Worm (Caenorhabditis elegans) whole organism, L4/young adult: ENCODE measurements around the gene B0496.11.

ENCODE experiments used
- W03F9.2 ChIP-seq: fragments of 150-350 bp; optimal IDR thresholded peaks from 2 replicates; lab custom pipeline; 2014; ENCODE audit warnings: missing biosample characterization, missing genetic modification characterization
- dao-5 ChIP-seq: sonication (generic microtip); optimal IDR thresholded peaks from 2 replicates; lab custom pipeline; 2016; ENCODE audit warnings: missing genotype, missing genetic modification characterization, moderate library complexity, missing compliant biosample characterization
- him-1 ChIP-seq: sonication (generic microtip); optimal IDR thresholded peaks from 2 replicates; lab custom pipeline; 2016; ENCODE audit warnings: missing genotype, missing genetic modification reagents, missing genetic modification characterization, missing compliant biosample characterization

B0496.11 gene

ce11 chrIV:7433858-7434257 is at the start of gene B0496.11:
Gene B0496.11 (minus strand): TSS chrIV:7433958.
- TF ChIP-seq dao-5 (tag; lab: Kevin White, UChicago) (no peak), W03F9.2 (tag; lab: Kevin White, UChicago) (no peak), him-1 (no peak)

ce11 chrIV:7478134-7478533 is 44.4 kb upstream of the B0496.11 start, which contains the start of gene rod-1:
Gene rod-1 (plus strand): TSS chrIV:7478452.
- TF ChIP-seq W03F9.2 (tag; lab: Kevin White, UChicago) (no peak), dao-5 (tag; lab: Kevin White, UChicago) (no peak), him-1 (no peak)

ce11 chrIV:7477697-7478096 is 43.9 kb upstream of the B0496.11 start:
- TF ChIP-seq him-1 (no peak), dao-5 (tag; lab: Kevin White, UChicago) (no peak), W03F9.2 (tag; lab: Kevin White, UChicago) (no peak)

ce11 chrIV:7477197-7477596 is 43.4 kb upstream of the B0496.11 start, which contains the start of gene pycr-4:
Gene pycr-4 (minus strand): TSS chrIV:7477297.
- TF ChIP-seq him-1, result no peak
- no peak for TF ChIP-seq dao-5 (tag; lab: Kevin White, UChicago)
- no peak for TF ChIP-seq W03F9.2 (tag; lab: Kevin White, UChicago)

DNA sequence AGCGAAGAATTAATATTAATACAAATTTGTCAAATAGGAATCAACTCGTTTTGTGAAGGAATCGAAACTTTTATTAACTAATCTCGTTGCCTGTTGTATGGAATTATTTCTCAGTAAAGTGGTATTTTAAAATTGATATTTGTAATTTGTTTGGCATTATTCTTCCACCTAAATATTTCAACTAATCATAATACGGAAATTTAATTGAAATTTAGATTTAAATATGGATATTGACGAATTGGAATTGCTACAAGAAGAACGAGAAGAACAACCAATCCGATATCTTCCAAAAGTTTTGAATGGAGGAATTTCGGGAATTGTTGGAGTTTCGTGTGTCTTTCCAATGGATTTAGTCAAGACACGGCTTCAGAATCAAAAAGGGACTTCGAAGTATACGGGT is 41.1 kb upstream of the B0496.11 start, which contains the start of gene slc-25A18.2:
TSS of gene slc-25A18.2 (plus strand) at position 216 of the 400 bp plus-strand sequence.
- TF ChIP-seq him-1 (no peak), dao-5 (tag; lab: Kevin White, UChicago) (no peak), W03F9.2 (tag; lab: Kevin White, UChicago) (no peak)

DNA sequence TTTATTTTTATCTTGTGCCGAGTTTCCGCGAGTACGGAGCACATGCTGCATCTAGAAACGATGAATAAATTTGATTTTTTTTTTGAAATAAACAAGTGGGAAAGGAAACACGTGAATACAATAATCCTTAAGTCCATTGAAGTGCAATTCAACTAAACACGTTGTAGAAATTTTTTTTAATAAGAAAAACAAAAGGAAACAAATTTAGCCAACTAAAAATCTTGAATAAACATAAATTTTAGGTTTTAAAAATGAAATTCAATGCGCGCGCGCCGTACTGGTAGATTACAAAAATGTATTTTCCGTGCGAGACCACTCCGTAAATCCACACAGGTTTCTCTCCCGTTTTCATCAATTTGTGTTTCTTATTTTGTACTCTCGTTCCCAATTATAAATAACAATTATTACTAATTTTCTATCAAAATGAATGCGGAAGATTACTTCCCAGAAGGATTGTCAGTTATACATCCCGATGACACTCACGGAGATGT is 39.4 kb upstream of the B0496.11 start, which contains the start of the genes plk-3 and F55G1.6:
TSS of gene plk-3 (minus strand) at position 51 of the 491 bp plus-strand sequence.
TSS of gene F55G1.6 (plus strand) at position 359 of the 491 bp plus-strand sequence.
- TF ChIP-seq him-1, result no peak
- no peak for TF ChIP-seq W03F9.2 (tag; lab: Kevin White, UChicago)
- TF ChIP-seq dao-5 (tag; lab: Kevin White, UChicago), result no peak

DNA sequence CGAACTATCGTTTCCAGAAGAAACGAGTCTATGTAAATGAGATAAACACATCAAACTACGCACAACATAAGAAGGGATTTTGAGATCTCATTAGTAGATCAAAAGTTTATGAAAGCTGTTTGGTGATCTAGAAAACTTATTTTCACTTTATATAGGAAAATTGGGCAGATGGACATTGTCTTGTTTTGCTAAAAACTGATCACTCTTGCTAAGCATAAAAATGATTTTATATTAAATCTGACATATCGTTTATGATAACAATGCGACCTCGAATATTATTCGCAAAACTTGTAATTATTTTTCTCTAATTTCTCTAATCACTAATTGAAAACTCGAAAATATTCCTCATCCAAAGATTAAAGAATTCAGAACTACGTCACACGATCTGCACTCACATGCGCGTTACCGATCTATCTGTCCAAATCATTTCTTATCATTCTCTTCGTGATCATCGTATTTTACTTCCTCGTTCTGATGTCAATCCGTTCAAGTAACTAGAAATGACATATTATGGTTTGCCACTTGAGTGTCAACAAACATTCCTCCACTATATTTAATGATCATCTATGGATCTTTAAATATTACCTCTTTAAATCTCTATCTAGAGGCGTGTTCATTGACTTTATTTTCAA is 36.1 kb upstream of the B0496.11 start, which contains the start of gene F55G1.7:
TSS of gene F55G1.7 (minus strand) at position 51 of the 632 bp plus-strand sequence.
- TF ChIP-seq him-1, result no peak
- TF ChIP-seq W03F9.2 (tag; lab: Kevin White, UChicago), result no peak
- no peak for TF ChIP-seq dao-5 (tag; lab: Kevin White, UChicago)

ce11 chrIV:7468638-7469037 is 34.9 kb upstream of the B0496.11 start:
- TF ChIP-seq dao-5 (tag; lab: Kevin White, UChicago) (no peak), W03F9.2 (tag; lab: Kevin White, UChicago) (no peak), him-1 (no peak)

- TF ChIP-seq dao-5 (tag; lab: Kevin White, UChicago) (no peak), him-1 (no peak), W03F9.2 (tag; lab: Kevin White, UChicago) (no peak)
Measured at ce11 chrIV:7467170-7467569, 33.4 kb upstream of the B0496.11 start.

- TF ChIP-seq W03F9.2 (tag; lab: Kevin White, UChicago) (no peak), him-1 (no peak), dao-5 (tag; lab: Kevin White, UChicago) (no peak)
Measured at ce11 chrIV:7465857-7466256, 32.1 kb upstream of the B0496.11 start, which contains the start of gene F13B6.3. Gene F13B6.3 (minus strand): TSS chrIV:7465957.

DNA sequence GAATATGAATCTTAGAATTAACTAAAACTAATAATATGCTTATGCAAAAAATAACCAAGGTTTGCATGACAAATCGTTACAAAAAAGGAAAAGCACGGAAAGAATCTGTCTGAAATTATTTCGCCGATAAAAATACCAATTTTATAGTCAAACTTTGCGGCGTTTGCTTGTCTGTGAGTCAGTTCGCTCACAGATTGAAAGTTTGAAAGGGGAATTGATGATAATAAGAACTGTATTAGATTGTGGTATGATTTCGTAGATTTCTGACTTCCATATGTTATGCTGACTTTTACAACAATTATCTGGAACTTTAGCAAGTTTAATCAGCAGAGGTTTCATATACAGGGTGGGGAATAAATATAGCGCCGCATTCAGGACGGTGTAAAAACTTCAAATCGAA is 26.5 kb upstream of the B0496.11 start, which contains the start of gene F13B6.2:
TSS of gene F13B6.2 (minus strand) at position 101 of the 400 bp plus-strand sequence.
- TF ChIP-seq W03F9.2 (tag; lab: Kevin White, UChicago) (no peak), him-1 (no peak), dao-5 (tag; lab: Kevin White, UChicago) (no peak)

DNA sequence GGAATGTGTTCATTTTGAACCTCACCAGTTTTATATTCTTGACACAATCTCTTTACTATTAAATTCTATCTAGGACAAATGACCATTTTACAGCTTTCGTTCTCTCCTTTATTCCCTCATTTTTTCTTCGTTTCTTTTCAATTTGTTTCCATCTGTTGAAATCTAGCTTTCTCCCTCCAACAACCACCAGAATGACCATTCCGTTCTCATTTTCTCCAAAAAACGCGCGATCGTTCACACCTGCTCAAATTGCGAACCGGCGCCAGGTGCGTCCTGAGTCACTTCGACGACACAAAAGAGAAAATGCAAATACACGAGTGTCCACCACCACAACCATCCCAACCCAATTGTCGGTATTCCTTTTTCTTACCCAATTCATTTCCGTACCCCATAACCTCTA is 22.5 kb upstream of the B0496.11 start, which contains the start of gene F13B6.1:
TSS of gene F13B6.1 (plus strand) at position 301 of the 400 bp plus-strand sequence.
- TF ChIP-seq him-1 (no peak), W03F9.2 (tag; lab: Kevin White, UChicago) (no peak), dao-5 (tag; lab: Kevin White, UChicago) (no peak)

DNA sequence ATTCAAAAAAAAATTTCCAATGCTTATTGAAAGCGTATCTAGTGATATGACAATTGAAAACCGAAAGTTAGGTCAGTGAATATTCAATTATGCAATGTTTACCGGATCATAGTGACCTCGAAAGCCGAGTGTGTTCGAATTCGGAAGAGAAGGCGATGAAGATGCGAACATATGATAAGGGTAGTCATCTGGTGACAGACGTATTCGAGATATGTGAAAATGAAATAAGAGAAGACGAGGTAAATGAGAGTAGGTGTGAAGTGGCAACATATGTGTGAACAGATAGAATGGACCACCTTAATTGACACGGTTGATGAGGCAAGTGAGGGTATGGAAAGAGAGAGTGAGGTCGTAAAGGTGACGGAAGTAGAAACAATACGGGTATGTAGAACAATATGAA is 21.1 kb upstream of the B0496.11 start:
- TF ChIP-seq dao-5 (tag; lab: Kevin White, UChicago) (no peak), W03F9.2 (tag; lab: Kevin White, UChicago) (no peak), him-1 (no peak)

DNA sequence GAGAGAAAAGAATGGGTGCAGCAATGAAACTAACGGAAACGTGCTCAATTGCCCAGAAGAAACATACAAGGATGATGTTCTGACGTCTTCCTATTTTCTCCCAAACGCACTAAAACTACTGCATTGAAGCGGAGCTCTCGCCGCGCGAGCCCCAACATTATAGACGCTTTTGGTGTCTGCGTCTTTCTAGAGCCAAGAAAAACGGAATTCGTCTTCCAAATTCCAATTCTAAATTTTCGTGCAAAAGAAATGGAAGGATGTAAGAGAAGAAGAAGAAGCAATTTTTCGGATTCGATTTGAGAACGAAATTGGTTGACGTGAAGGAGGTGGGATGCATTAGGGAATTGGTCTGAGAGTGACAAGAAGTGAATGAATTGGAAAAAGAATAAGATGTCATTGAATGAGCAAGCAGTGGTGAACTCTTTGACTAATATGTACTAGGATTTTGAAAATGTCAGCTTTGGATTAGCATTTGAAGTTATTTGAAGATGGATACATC is 20.0 kb upstream of the B0496.11 start:
- TF ChIP-seq him-1, result no peak
